Fruit fly (Drosophila melanogaster) whole organism, embryonic: ENCODE results near the gene Art8.

Source experiments
- Blimp-1 ChIP-seq: fragments of 200-800 bp; sonication (Bioruptor generic); optimal IDR thresholded peaks from 3 replicates; lab custom pipeline; 2018; ENCODE audit warnings: missing biosample characterization, missing genetic modification characterization, mild to moderate bottlenecking, moderate library complexity, missing genetic modification reagents
- CG12769 ChIP-seq: fragments of 200-800 bp; sonication (Bioruptor generic); optimal IDR thresholded peaks from 2 replicates; lab custom pipeline; 2019; ENCODE audit warnings: missing biosample characterization, mild to moderate bottlenecking, missing genetic modification characterization, moderate library complexity
- CG15011 ChIP-seq: fragments of 200-800 bp; sonication (Bioruptor generic); optimal IDR thresholded peaks from 3 replicates; lab custom pipeline; 2018; ENCODE audit warnings: missing biosample characterization, mild to moderate bottlenecking, missing genetic modification characterization
- CG15479 ChIP-seq: fragments of 200-800 bp; sonication (Bioruptor generic); optimal IDR thresholded peaks from 3 replicates; lab custom pipeline; 2019; ENCODE audit warnings: missing biosample characterization, mild to moderate bottlenecking, missing genetic modification characterization, moderate library complexity
- CG16813 ChIP-seq: fragments of 200-800 bp; sonication (Bioruptor generic); IDR thresholded peaks from 3 replicates; pipeline ENCODE4 v1.3.6; 2022; ENCODE audit warnings: missing biosample characterization, missing genetic modification characterization; ENCODE audit not compliant: partially characterized antibody
- CG16863 ChIP-seq: fragments of 200-800 bp; sonication (Bioruptor generic); optimal IDR thresholded peaks from 3 replicates; lab custom pipeline; 2016; ENCODE audit warnings: missing biosample characterization, missing genetic modification characterization
- CG17385 ChIP-seq: fragments of 200-800 bp; sonication (Bioruptor generic); optimal IDR thresholded peaks from 3 replicates; lab custom pipeline; 2018; ENCODE audit warnings: missing biosample characterization, mild to moderate bottlenecking, missing genetic modification characterization
- CG17612 ChIP-seq: fragments of 200-800 bp; sonication (Bioruptor generic); IDR thresholded peaks from 2 replicates; pipeline ENCODE4 v1.3.6; 2022; ENCODE audit warnings: missing biosample characterization, missing genetic modification characterization
- CG2129 ChIP-seq: fragments of 200-800 bp; sonication (Bioruptor generic); IDR thresholded peaks from 2 replicates; pipeline ENCODE4 v1.3.6; 2022; ENCODE audit warnings: missing biosample characterization, missing genetic modification characterization; ENCODE audit not compliant: partially characterized antibody
- CG2202 ChIP-seq: fragments of 200-800 bp; sonication (Bioruptor generic); optimal IDR thresholded peaks from 2 replicates; lab custom pipeline; 2018; ENCODE audit warnings: missing biosample characterization, mild to moderate bottlenecking, missing genetic modification characterization
- CG3065 ChIP-seq: fragments of 200-800 bp; sonication (Bioruptor generic); optimal IDR thresholded peaks from 2 replicates; lab custom pipeline; 2016; ENCODE audit warnings: missing biosample characterization, missing genetic modification characterization
- CG34376 ChIP-seq: fragments of 200-800 bp; sonication (Bioruptor generic); optimal IDR thresholded peaks from 2 replicates; lab custom pipeline; 2018; ENCODE audit warnings: missing biosample characterization, mild to moderate bottlenecking, missing genetic modification characterization
- CG6254 ChIP-seq: fragments of 200-800 bp; sonication (Bioruptor generic); optimal IDR thresholded peaks from 3 replicates; lab custom pipeline; 2017; ENCODE audit warnings: mild to moderate bottlenecking, missing biosample characterization, missing genetic modification reagents, missing genetic modification characterization
- CG7987 ChIP-seq: fragments of 200-800 bp; sonication (Bioruptor generic); optimal IDR thresholded peaks from 2 replicates; lab custom pipeline; 2018; ENCODE audit warnings: missing biosample characterization, mild to moderate bottlenecking, missing genetic modification characterization, moderate library complexity
- CG8388 ChIP-seq: fragments of 200-800 bp; sonication (Bioruptor generic); optimal IDR thresholded peaks from 2 replicates; lab custom pipeline; 2019; ENCODE audit warnings: missing biosample characterization, mild to moderate bottlenecking, missing genetic modification characterization, moderate library complexity
- CG9727 ChIP-seq: fragments of 200-800 bp; sonication (Bioruptor generic); optimal IDR thresholded peaks from 3 replicates; lab custom pipeline; 2017; ENCODE audit warnings: missing biosample characterization, mild to moderate bottlenecking, missing genetic modification characterization
- Dbx ChIP-seq: fragments of 200-800 bp; sonication (Bioruptor generic); IDR thresholded peaks from 3 replicates; pipeline ENCODE4 v1.3.6; 2022; ENCODE audit warnings: missing biosample characterization, missing genetic modification characterization
- Dll ChIP-seq: fragments of 200-800 bp; sonication (Bioruptor generic); IDR thresholded peaks from 4 replicates; pipeline ENCODE4 v1.3.6; 2022; ENCODE audit warnings: missing biosample characterization, missing genetic modification characterization; ENCODE audit not compliant: partially characterized antibody
- HLH4C ChIP-seq: fragments of 200-800 bp; sonication (Bioruptor generic); IDR thresholded peaks from 3 replicates; pipeline ENCODE4 v1.3.6; 2022; ENCODE audit warnings: missing biosample characterization, missing genetic modification characterization; ENCODE audit not compliant: partially characterized antibody
- Hr78 ChIP-seq, 2 experiments: fragments of 200-800 bp in 1 of 2; fragments of >200 bp in 1 of 2; sonication (Bioruptor generic) in 1 of 2; optimal IDR thresholded peaks; 2 replicates each; lab custom pipeline; 2017 to 2019; ENCODE audit warnings: missing biosample characterization in 2 of 2, missing genetic modification characterization in 2 of 2, mild to moderate bottlenecking in 1 of 2, moderate library complexity in 1 of 2
- NC2α ChIP-seq: fragments of 200-800 bp; sonication (Bioruptor generic); optimal IDR thresholded peaks from 2 replicates; lab custom pipeline; 2016; ENCODE audit warnings: missing biosample characterization, missing genetic modification characterization
- Nf-YA ChIP-seq: fragments of 200-800 bp; sonication (Bioruptor generic); IDR thresholded peaks from 2 replicates; pipeline ENCODE4 v1.3.6; 2022; ENCODE audit warnings: missing biosample characterization, missing genetic modification characterization
- Nf-YB ChIP-seq: fragments of 200-800 bp; sonication (Bioruptor generic); optimal IDR thresholded peaks from 3 replicates; lab custom pipeline; 2019; ENCODE audit warnings: missing biosample characterization, mild to moderate bottlenecking, missing genetic modification characterization, moderate library complexity
- Nf-YC ChIP-seq: fragments of 200-800 bp; optimal IDR thresholded peaks from 3 replicates; lab custom pipeline; 2019; ENCODE audit warnings: missing biosample characterization, mild to moderate bottlenecking, missing genetic modification characterization, moderate library complexity
- Ssrp ChIP-seq: fragments of 200-800 bp; sonication (Bioruptor generic); optimal IDR thresholded peaks from 2 replicates; lab custom pipeline; 2018; ENCODE audit warnings: missing biosample characterization, mild to moderate bottlenecking, missing genetic modification characterization, moderate library complexity
- aop ChIP-seq: fragments of 200-800 bp; sonication (Bioruptor generic); IDR thresholded peaks from 2 replicates; pipeline ENCODE4 v1.3.6; 2022; ENCODE audit warnings: missing biosample characterization, missing genetic modification characterization
- ase ChIP-seq: fragments of 200-800 bp; sonication (Bioruptor generic); IDR thresholded peaks from 3 replicates; pipeline ENCODE4 v1.3.6; 2022; ENCODE audit warnings: missing biosample characterization, missing genetic modification characterization
- ash1 ChIP-seq: fragments of 200-800 bp; sonication (Bioruptor generic); optimal IDR thresholded peaks from 2 replicates; lab custom pipeline; 2018; ENCODE audit warnings: missing biosample characterization, mild to moderate bottlenecking, missing genetic modification characterization
- cg ChIP-seq: fragments of 200-800 bp; sonication (Bioruptor generic); optimal IDR thresholded peaks from 3 replicates; lab custom pipeline; 2019; ENCODE audit warnings: missing biosample characterization, mild to moderate bottlenecking, missing genetic modification characterization, moderate library complexity
- chn ChIP-seq: fragments of 200-800 bp; sonication (Bioruptor generic); optimal IDR thresholded peaks from 2 replicates; lab custom pipeline; 2016; ENCODE audit warnings: missing biosample characterization, missing genetic modification characterization
- ci ChIP-seq: fragments of 200-800 bp; sonication (Bioruptor generic); IDR thresholded peaks from 3 replicates; pipeline ENCODE4 v1.3.6; 2022; ENCODE audit warnings: missing biosample characterization, missing genetic modification characterization
- corto ChIP-seq: fragments of 200-800 bp; sonication (Bioruptor generic); optimal IDR thresholded peaks from 2 replicates; lab custom pipeline; 2016; ENCODE audit warnings: missing biosample characterization, mild to moderate bottlenecking, missing genetic modification characterization, moderate library complexity
- dati ChIP-seq: fragments of 200-800 bp; sonication (Bioruptor generic); IDR thresholded peaks from 2 replicates; pipeline ENCODE4 v1.3.6; 2022; ENCODE audit warnings: missing biosample characterization, missing genetic modification characterization
- eyg ChIP-seq: fragments of 200-800 bp; sonication (Bioruptor generic); optimal IDR thresholded peaks from 3 replicates; lab custom pipeline; 2016; ENCODE audit warnings: missing biosample characterization, missing genetic modification characterization
- fd102C ChIP-seq: fragments of 200-800 bp; sonication (Bioruptor generic); optimal IDR thresholded peaks from 2 replicates; lab custom pipeline; 2018; ENCODE audit warnings: missing biosample characterization, mild to moderate bottlenecking, missing genetic modification characterization, moderate library complexity
- ftz-f1 ChIP-seq: fragments of 200-800 bp; sonication (Bioruptor generic); optimal IDR thresholded peaks from 2 replicates; lab custom pipeline; 2016; ENCODE audit warnings: missing biosample characterization, missing genetic modification characterization
- gcm ChIP-seq: fragments of 200-800 bp; sonication (Bioruptor generic); optimal IDR thresholded peaks from 2 replicates; lab custom pipeline; 2019; ENCODE audit warnings: missing biosample characterization, mild to moderate bottlenecking, missing genetic modification characterization, moderate library complexity
- grau ChIP-seq: fragments of 200-800 bp; optimal IDR thresholded peaks from 3 replicates; lab custom pipeline; 2019; ENCODE audit warnings: missing biosample characterization, mild to moderate bottlenecking, missing genetic modification characterization, moderate library complexity
- kni ChIP-seq: fragments of 200-800 bp; sonication (Bioruptor generic); optimal IDR thresholded peaks from 3 replicates; lab custom pipeline; 2017; ENCODE audit warnings: mild to moderate bottlenecking, missing biosample characterization, missing genetic modification reagents, missing genetic modification characterization
- knrl ChIP-seq: fragments of 200-800 bp; sonication (Bioruptor generic); IDR thresholded peaks from 3 replicates; pipeline ENCODE4 v1.3.6; 2022; ENCODE audit warnings: missing biosample characterization, missing genetic modification characterization; ENCODE audit not compliant: partially characterized antibody
- lov ChIP-seq, 2 experiments: fragments of 200-800 bp in 1 of 2; fragments of >200 bp in 1 of 2; sonication (Bioruptor generic) in 1 of 2; IDR thresholded peaks in 1 of 2; optimal IDR thresholded peaks in 1 of 2; 2 replicates in 1 of 2; 3 replicates in 1 of 2; pipeline versions ENCODE4 v1.3.6 to Lab custom; 2017 to 2022; ENCODE audit warnings: missing biosample characterization in 1 of 2, missing genetic modification characterization in 1 of 2
- pb ChIP-seq: fragments of 200-800 bp; sonication (Bioruptor generic); optimal IDR thresholded peaks from 3 replicates; lab custom pipeline; 2016; ENCODE audit warnings: missing biosample characterization, missing genetic modification characterization
- ranshi ChIP-seq: fragments of 200-800 bp; sonication (Bioruptor generic); IDR thresholded peaks from 2 replicates; pipeline ENCODE4 v1.3.6; 2022; ENCODE audit warnings: missing biosample characterization, missing genetic modification characterization
- sqz ChIP-seq: fragments of 200-800 bp; sonication (Bioruptor generic); optimal IDR thresholded peaks from 3 replicates; lab custom pipeline; 2018; ENCODE audit warnings: missing biosample characterization, mild to moderate bottlenecking, missing genetic modification characterization
- tin ChIP-seq: fragments of 200-800 bp; sonication (Bioruptor generic); optimal IDR thresholded peaks from 3 replicates; lab custom pipeline; 2016; ENCODE audit warnings: missing biosample characterization, missing genetic modification characterization
- unc-4 ChIP-seq: fragments of 200-800 bp; sonication (Bioruptor generic); IDR thresholded peaks from 2 replicates; pipeline ENCODE4 v1.3.6; 2022; ENCODE audit warnings: missing biosample characterization, missing genetic modification characterization; ENCODE audit not compliant: partially characterized antibody
- vfl ChIP-seq: fragments of 200-800 bp; sonication (Bioruptor generic); optimal IDR thresholded peaks from 2 replicates; lab custom pipeline; 2016; ENCODE audit warnings: missing biosample characterization, missing genetic modification characterization

Art8 gene

DNA sequence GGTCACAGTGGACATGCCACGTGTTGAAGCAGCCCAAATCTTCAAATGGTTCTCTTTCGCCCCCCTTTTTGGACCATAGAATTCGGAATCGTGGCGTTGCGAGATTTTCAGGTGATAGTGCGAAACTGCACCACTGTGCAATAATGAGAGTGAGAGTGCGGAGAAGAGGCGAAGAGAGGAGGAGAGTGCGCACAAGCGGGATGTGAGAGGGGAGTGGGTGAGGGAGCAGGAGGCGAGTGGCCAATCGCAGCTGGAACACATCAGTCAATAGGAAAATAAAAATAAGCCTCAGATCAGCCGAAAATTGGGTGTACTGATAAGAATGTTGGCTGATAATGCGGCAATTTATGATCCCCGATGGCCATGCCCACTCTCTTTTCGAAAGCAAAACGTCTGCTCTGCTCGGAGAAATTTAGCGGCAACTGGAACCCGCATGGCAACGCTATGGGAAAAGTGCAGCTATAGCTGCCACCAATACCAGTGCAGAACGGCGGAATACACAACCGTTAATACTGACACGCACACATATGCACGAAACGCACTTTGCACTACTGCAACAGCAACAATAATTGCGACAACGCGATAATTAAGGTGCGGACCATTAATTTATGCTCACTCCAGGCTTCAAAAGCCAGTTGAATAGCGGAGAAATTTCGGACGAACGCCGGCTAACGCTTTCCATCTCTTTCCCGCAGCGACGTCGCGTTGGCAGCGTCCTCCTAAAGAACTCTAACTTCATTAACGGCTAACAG, 43.5 kb downstream of the Art8 start (continued):
- TF ChIP-seq aop (no peak), CG6254 (peak; percentile 1), corto (GFP tag; lab: Kevin White, UChicago) (no peak), CG15479 (GFP tag; lab: Kevin White, UChicago) (peak; percentile 52), fd102C (GFP tag; lab: Kevin White, UChicago) (no peak), eyg (GFP tag; lab: Kevin White, UChicago) (peak; percentile 4), tin (no peak), Nf-YC (tag; lab: Kevin White, UChicago) (peak; percentile 94), Dll (GFP tag; lab: Robert Waterston, UW) (peak; percentile 34; the same call in 1 of the 4 replicates), NC2α (GFP tag; lab: Kevin White, UChicago) (peak; percentile 6), gcm (GFP tag; lab: Kevin White, UChicago) (peak; percentile 54), lov (optimal IDR thresholded peaks at IDR 0.05; lab: Kevin White, UChicago) (no peak), lov (GFP tag; IDR thresholded peaks at IDR 0.05; lab: Robert Waterston, UW) (no peak), Blimp-1 (GFP tag; lab: Kevin White, UChicago) (peak; percentile 93), CG17612 (GFP tag; lab: Robert Waterston, UW) (no peak), Hr78 (GFP tag; optimal IDR thresholded peaks at IDR 0.05; lab: Kevin White, UChicago) (peak in 1 of 2 experiments; percentile 89), dati (no peak), kni (GFP tag; lab: Kevin White, UChicago) (peak; percentile 64), Nf-YB (peak; percentile 89), knrl (GFP tag; lab: Robert Waterston, UW) (0 out of 3 replicates have a peak, but pooled peaks have one; percentile 11), ase (no peak), ranshi (GFP tag; lab: Robert Waterston, UW) (no peak), unc-4 (GFP tag; lab: Robert Waterston, UW) (0 out of 2 replicates have a peak, but pooled peaks have one; percentile 10), CG34376 (GFP tag; lab: Kevin White, UChicago) (peak; percentile 15), CG8388 (GFP tag; lab: Kevin White, UChicago) (no peak), pb (GFP tag; lab: Kevin White, UChicago) (peak; percentile 27), chn (peak; percentile 29), ash1 (GFP tag; lab: Kevin White, UChicago) (peak; percentile 10), CG2202 (tag; lab: Kevin White, UChicago) (no peak), CG12769 (tag; lab: Kevin White, UChicago) (peak; percentile 8), Ssrp (no peak), vfl (GFP tag; lab: Kevin White, UChicago) (no peak), CG3065 (peak; percentile 19), Dbx (GFP tag; lab: Robert Waterston, UW) (no peak), CG7987 (GFP tag; lab: Kevin White, UChicago) (peak; percentile 65), sqz (no peak), CG16863 (no peak), cg (GFP tag; lab: Kevin White, UChicago) (peak; percentile 87), CG9727 (GFP tag; lab: Kevin White, UChicago) (peak; percentile 63), CG15011 (no peak), CG2129 (GFP tag; lab: Robert Waterston, UW) (no peak), CG16813 (0 out of 3 replicates have a peak, but pooled peaks have one; percentile 13), HLH4C (GFP tag; lab: Robert Waterston, UW) (0 out of 3 replicates have a peak, but pooled peaks have one; percentile 37), ftz-f1 (peak; percentile 63), grau (tag; lab: Kevin White, UChicago) (peak; percentile 2), ci (GFP tag; lab: Robert Waterston, UW) (0 out of 3 replicates have a peak, but pooled peaks have one; percentile 54), CG17385 (GFP tag; lab: Kevin White, UChicago) (peak; percentile 8), Nf-YA (0 out of 2 replicates have a peak, but pooled peaks have one; percentile 13)
